Fruit fly (Drosophila melanogaster) Kc167 (cell line): Measurements from ENCODE around the gene Imp.

Source experiments
- h ChIP-seq: fragments of >200 bp; optimal IDR thresholded peaks from 3 replicates; lab custom pipeline; 2018; ENCODE audit warnings: missing external identifiers
- psq ChIP-seq: fragments of >200 bp; optimal IDR thresholded peaks from 2 replicates; lab custom pipeline; 2017; ENCODE audit warnings: missing external identifiers
- ttk ChIP-seq: sonication (Bioruptor generic); optimal IDR thresholded peaks from 2 replicates; lab custom pipeline; 2017; ENCODE audit warnings: missing external identifiers

DNA sequence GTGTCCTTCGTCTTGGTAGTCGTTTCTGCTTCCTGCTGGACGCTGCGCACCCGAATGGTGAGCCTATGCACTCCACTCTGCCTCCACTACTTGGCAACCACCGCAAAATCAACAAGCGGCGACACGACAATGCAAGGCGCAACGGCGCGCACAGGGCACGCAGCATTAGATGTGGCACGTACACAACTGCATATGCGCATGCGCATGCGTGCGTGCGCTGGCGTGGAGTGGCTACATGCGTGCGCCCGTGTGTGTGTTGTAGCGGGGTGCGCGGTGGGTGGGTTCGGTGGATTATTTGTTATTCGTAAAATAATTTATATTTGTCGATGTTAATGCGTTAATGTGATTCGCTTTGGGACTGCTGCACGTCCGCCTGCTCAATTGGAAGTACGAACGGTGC lies 11.6 kb upstream of the Imp start:
- TF ChIP-seq h (lab: Kevin White, UChicago) (no peak), ttk (lab: Kevin White, UChicago) (no peak), psq (lab: Kevin White, UChicago) (no peak)
